Worm (Caenorhabditis elegans) whole organism, L4 larva: ENCODE data around the gene cth-1.

Experiments
- Y5F2A.4 ChIP-seq: fragments of 200-800 bp; sonication (Bioruptor generic); optimal IDR thresholded peaks from 2 replicates; lab custom pipeline; 2018; ENCODE audit warnings: mild to moderate bottlenecking, missing genetic modification characterization, missing compliant biosample characterization
- ZK546.5 ChIP-seq, 2 experiments: sonication (generic microtip); optimal IDR thresholded peaks; 2 replicates each; lab custom pipeline; 2017; ENCODE audit warnings: missing biosample characterization in 2 of 2, missing genetic modification characterization in 2 of 2
- aha-1 ChIP-seq: fragments of 150-350 bp; peaks from one replicate; lab custom pipeline; 2014; ENCODE audit warnings: missing biosample characterization, missing genetic modification characterization
- aly-2 ChIP-seq: sonication (generic microtip); optimal IDR thresholded peaks from 2 replicates; lab custom pipeline; 2018; ENCODE audit warnings: missing biosample characterization, missing genetic modification characterization
- attf-4 ChIP-seq: sonication (generic microtip); optimal IDR thresholded peaks from 3 replicates; lab custom pipeline; 2017; ENCODE audit warnings: missing biosample characterization, missing genetic modification characterization
- ceh-28 ChIP-seq: fragments of 150-350 bp; optimal IDR thresholded peaks from 2 replicates; lab custom pipeline; 2014; ENCODE audit warnings: missing biosample characterization, missing genetic modification reagents, missing genetic modification characterization
- ceh-44 ChIP-seq: fragments of 200-800 bp; sonication (Bioruptor generic); IDR thresholded peaks from 2 replicates; pipeline ENCODE4 v1.3.6; 2022; ENCODE audit warnings: missing genetic modification reagents, missing genetic modification characterization, missing compliant biosample characterization
- ceh-82 ChIP-seq: sonication (generic microtip); optimal IDR thresholded peaks from 2 replicates; lab custom pipeline; 2017; ENCODE audit warnings: missing biosample characterization, missing genetic modification characterization
- dpl-1 ChIP-seq: fragments of 150-350 bp; optimal IDR thresholded peaks from 2 replicates; lab custom pipeline; 2014; ENCODE audit warnings: missing biosample characterization, missing genetic modification reagents, missing genetic modification characterization
- hlh-11 ChIP-seq: fragments of 200-800 bp; sonication (Bioruptor generic); optimal IDR thresholded peaks from 2 replicates; lab custom pipeline; 2018; ENCODE audit warnings: mild to moderate bottlenecking, missing genetic modification characterization, missing compliant biosample characterization
- hmg-1.1 ChIP-seq: fragments of 200-800 bp; sonication (Bioruptor generic); IDR thresholded peaks from 2 replicates; pipeline ENCODE4 v1.3.6; 2022; ENCODE audit warnings: missing genetic modification reagents, missing genetic modification characterization, missing compliant biosample characterization
- lin-13 ChIP-seq: fragments of 150-350 bp; optimal IDR thresholded peaks from 2 replicates; lab custom pipeline; 2014; ENCODE audit warnings: missing biosample characterization, missing genetic modification reagents, missing genetic modification characterization
- lin-38 ChIP-seq: fragments of 200-800 bp; sonication (Bioruptor generic); IDR thresholded peaks from 2 replicates; pipeline ENCODE4 v1.3.6; 2022; ENCODE audit warnings: missing genetic modification reagents, missing genetic modification characterization, missing compliant biosample characterization
- lin-39 ChIP-seq: fragments of 150-350 bp; optimal IDR thresholded peaks from 2 replicates; lab custom pipeline; 2014; ENCODE audit warnings: missing biosample characterization, missing genetic modification reagents, missing genetic modification characterization
- lsy-2 ChIP-seq, 2 experiments: fragments of 150-350 bp in 1 of 2; sonication (generic microtip) in 1 of 2; optimal IDR thresholded peaks; 2 replicates each; lab custom pipeline; 2014 to 2017; ENCODE audit warnings: missing biosample characterization in 2 of 2, missing genetic modification characterization in 2 of 2
- mdl-1 ChIP-seq, 2 experiments: fragments of 150-350 bp in 1 of 2; sonication (generic microtip) in 1 of 2; optimal IDR thresholded peaks; 2 replicates each; lab custom pipeline; 2014 to 2017; ENCODE audit warnings: missing biosample characterization in 2 of 2, missing genetic modification characterization in 2 of 2
- mep-1 ChIP-seq: fragments of 150-350 bp; sonication (generic microtip); optimal IDR thresholded peaks from 3 replicates; lab custom pipeline; 2014; ENCODE audit warnings: missing biosample characterization, missing genetic modification characterization
- mxl-2 ChIP-seq: fragments of 200-800 bp; sonication (Bioruptor generic); conservative IDR thresholded peaks from 2 replicates; pipeline ENCODE4 v1.3.6; 2022; ENCODE audit warnings: missing genetic modification reagents, missing genetic modification characterization, missing compliant biosample characterization
- nhr-10 ChIP-seq: fragments of 150-350 bp; optimal IDR thresholded peaks from 2 replicates; lab custom pipeline; 2014; ENCODE audit warnings: missing biosample characterization, missing genetic modification characterization
- nhr-102 ChIP-seq: sonication (generic microtip); optimal IDR thresholded peaks from 2 replicates; lab custom pipeline; 2016; ENCODE audit warnings: mild to moderate bottlenecking, missing genetic modification characterization, moderate library complexity, missing compliant biosample characterization
- nhr-11 ChIP-seq: fragments of 150-350 bp; optimal IDR thresholded peaks from 2 replicates; lab custom pipeline; 2014; ENCODE audit warnings: missing biosample characterization, missing genetic modification characterization
- nhr-25 ChIP-seq: sonication (generic microtip); optimal IDR thresholded peaks from 2 replicates; lab custom pipeline; 2017; ENCODE audit warnings: missing genetic modification characterization, mild to moderate bottlenecking, missing compliant biosample characterization, antibody characterized with exemption, moderate library complexity, borderline replicate concordance; ENCODE audit not compliant: insufficient read depth
- nhr-28 ChIP-seq: fragments of 150-350 bp; optimal IDR thresholded peaks from 2 replicates; lab custom pipeline; 2014; ENCODE audit warnings: missing biosample characterization, missing genetic modification characterization
- nhr-42 ChIP-seq: fragments of 200-800 bp; sonication (Bioruptor generic); IDR thresholded peaks from 2 replicates; pipeline ENCODE4 v1.3.6; 2022; ENCODE audit warnings: missing genetic modification characterization, missing compliant biosample characterization
- nhr-76 ChIP-seq: fragments of 150-350 bp; optimal IDR thresholded peaks from 2 replicates; lab custom pipeline; 2014; ENCODE audit warnings: missing biosample characterization, missing genetic modification characterization
- pha-4 ChIP-seq, 2 experiments: fragments of 150-350 bp in 1 of 2; fragments of 200-800 bp in 1 of 2; sonication (Bioruptor generic) in 1 of 2; IDR thresholded peaks in 1 of 2; optimal IDR thresholded peaks in 1 of 2; 2 replicates each; pipeline versions ENCODE4 v1.3.6 to Lab custom; 2014 to 2022; ENCODE audit warnings: missing genetic modification characterization in 2 of 2, missing genetic modification reagents in 2 of 2, missing biosample characterization in 1 of 2, missing compliant biosample characterization in 1 of 2
- sdz-12 ChIP-seq: fragments of 200-800 bp; sonication (Bioruptor generic); optimal IDR thresholded peaks from 2 replicates; lab custom pipeline; 2018; ENCODE audit warnings: mild to moderate bottlenecking, missing genetic modification characterization, missing compliant biosample characterization
- set-16 ChIP-seq: fragments of 200-800 bp; sonication (Bioruptor generic); IDR thresholded peaks from 2 replicates; pipeline ENCODE4 v1.3.6; 2022; ENCODE audit warnings: missing genetic modification reagents, missing genetic modification characterization, missing compliant biosample characterization
- snpc-1.2 ChIP-seq: fragments of 200-800 bp; sonication (Bioruptor generic); IDR thresholded peaks from 2 replicates; pipeline ENCODE4 v1.3.6; 2022; ENCODE audit warnings: missing genetic modification reagents, missing genetic modification characterization, missing compliant biosample characterization
- spr-3 ChIP-seq: fragments of 200-800 bp; sonication (Bioruptor generic); optimal IDR thresholded peaks from 2 replicates; lab custom pipeline; 2018; ENCODE audit warnings: mild to moderate bottlenecking, missing genetic modification characterization, missing compliant biosample characterization
- unc-62 ChIP-seq, 3 experiments: fragments of 150-350 bp in 1 of 3; sonication (generic microtip); optimal IDR thresholded peaks in 2 of 3; peaks in 1 of 3; 1 replicate in 1 of 3; 2 replicates in 2 of 3; lab custom pipeline; 2014 to 2017; ENCODE audit warnings: missing biosample characterization in 3 of 3, missing genetic modification characterization in 3 of 3, missing genetic modification reagents in 3 of 3, missing genotype in 1 of 3
- vab-7 ChIP-seq: fragments of 200-800 bp; sonication (Bioruptor generic); IDR thresholded peaks from 2 replicates; pipeline ENCODE4 v1.3.6; 2022; ENCODE audit warnings: missing genetic modification reagents, missing genetic modification characterization, missing compliant biosample characterization
- zip-11 ChIP-seq: fragments of 200-800 bp; sonication (Bioruptor generic); IDR thresholded peaks from 2 replicates; pipeline ENCODE4 v1.3.6; 2022; ENCODE audit warnings: missing genetic modification characterization, missing compliant biosample characterization
- zip-2 ChIP-seq: fragments of 150-350 bp; optimal IDR thresholded peaks from 2 replicates; lab custom pipeline; 2014; ENCODE audit warnings: missing biosample characterization, missing genetic modification characterization

The cth-1 gene

ce11 chrV:16132705-16133104, 32.2 kb downstream of the cth-1 start, which contains the start of gene fbxa-144:
Gene fbxa-144 (minus strand): TSS chrV:16132805.
- TF ChIP-seq ceh-82 (tag; lab: Kevin White, UChicago) (no peak), mdl-1 (tag; optimal IDR thresholded peaks at IDR 0.05; lab: Kevin White, UChicago) (no peak), nhr-28 (no peak), vab-7 (GFP tag; lab: Robert Waterston, UW) (no peak)

ce11 chrV:16137043-16137442, 36.6 kb downstream of the cth-1 start, which contains the start of gene F44G3.7:
Gene F44G3.7 (minus strand): TSS chrV:16137143.
- TF ChIP-seq nhr-25 (tag; lab: Kevin White, UChicago): no peak
- TF ChIP-seq hmg-1.1 (GFP tag; lab: Robert Waterston, UW): no peak
- TF ChIP-seq attf-4: no peak
- TF ChIP-seq zip-2 (tag; lab: Kevin White, UChicago): no peak
- no peak for TF ChIP-seq aly-2 (tag; lab: Kevin White, UChicago)
- no peak for TF ChIP-seq nhr-28

- TF ChIP-seq nhr-25 (tag; lab: Kevin White, UChicago) (no peak), zip-11 (GFP tag; lab: Robert Waterston, UW) (no peak), Y5F2A.4 (GFP tag; lab: Kevin White, UChicago) (no peak), nhr-102 (no peak), ceh-44 (GFP tag; lab: Robert Waterston, UW) (no peak), nhr-76 (tag; lab: Kevin White, UChicago) (no peak), snpc-1.2 (GFP tag; lab: Robert Waterston, UW) (no peak), mxl-2 (GFP tag; lab: Robert Waterston, UW) (no peak), unc-62 (GFP tag; optimal IDR thresholded peaks at IDR 0.05 in 1 of 2; lab: Kevin White, UChicago) (no peak), unc-62 (tag; optimal IDR thresholded peaks at IDR 0.05; lab: Kevin White, UChicago) (no peak), mep-1 (tag; lab: Kevin White, UChicago) (no peak), aha-1 (tag; lab: Kevin White, UChicago) (no peak), nhr-11 (tag; lab: Kevin White, UChicago) (no peak), lin-13 (GFP tag; lab: Kevin White, UChicago) (no peak), set-16 (GFP tag; lab: Robert Waterston, UW) (no peak)
These were observed 39.0 kb downstream of the cth-1 start, which contains the start of gene clc-11 for ce11 chrV:16139529-16139928. Gene clc-11 (minus strand): TSS chrV:16139629.

- no peak for TF ChIP-seq sdz-12 (GFP tag; lab: Kevin White, UChicago)
- no peak for TF ChIP-seq dpl-1 (GFP tag; lab: Kevin White, UChicago)
- no peak for TF ChIP-seq lin-39
- TF ChIP-seq nhr-10 (tag; lab: Kevin White, UChicago): no peak
These were observed 40.6 kb downstream of the cth-1 start, which contains the start of gene clc-32 for ce11 chrV:16141071-16141470. Gene clc-32 (minus strand): TSS chrV:16141171.

- no peak for TF ChIP-seq spr-3 (GFP tag; lab: Kevin White, UChicago)
- no peak for TF ChIP-seq lin-38 (GFP tag; lab: Robert Waterston, UW)
- TF ChIP-seq dpl-1 (GFP tag; lab: Kevin White, UChicago): no peak
- TF ChIP-seq nhr-42 (GFP tag; lab: Robert Waterston, UW): no peak
- TF ChIP-seq mxl-2 (GFP tag; lab: Robert Waterston, UW): no peak
- no peak for TF ChIP-seq pha-4 (GFP tag; IDR thresholded peaks at IDR 0.05; lab: Robert Waterston, UW)
- TF ChIP-seq pha-4 (tag; optimal IDR thresholded peaks at IDR 0.05; lab: Kevin White, UChicago): no peak
- TF ChIP-seq ceh-28 (tag; lab: Kevin White, UChicago): no peak
- TF ChIP-seq sdz-12 (GFP tag; lab: Kevin White, UChicago): no peak
- TF ChIP-seq aha-1 (tag; lab: Kevin White, UChicago): no peak
- TF ChIP-seq hlh-11 (tag; lab: Kevin White, UChicago): no peak
- TF ChIP-seq ZK546.5 (tag; optimal IDR thresholded peaks at IDR 0.05; lab: Kevin White, UChicago): no peak
- no peak for TF ChIP-seq aly-2 (tag; lab: Kevin White, UChicago)
- no peak for TF ChIP-seq lsy-2 (tag; optimal IDR thresholded peaks at IDR 0.05; lab: Kevin White, UChicago)
These were observed 41.9 kb downstream of the cth-1 start, which contains the start of gene fbxa-18 for ce11 chrV:16142371-16142770. Gene fbxa-18 (plus strand): TSS chrV:16142671.
